Worm (Caenorhabditis elegans): ENCODE results near the gene F08H9.2.

Gene F08H9.2

DNA sequence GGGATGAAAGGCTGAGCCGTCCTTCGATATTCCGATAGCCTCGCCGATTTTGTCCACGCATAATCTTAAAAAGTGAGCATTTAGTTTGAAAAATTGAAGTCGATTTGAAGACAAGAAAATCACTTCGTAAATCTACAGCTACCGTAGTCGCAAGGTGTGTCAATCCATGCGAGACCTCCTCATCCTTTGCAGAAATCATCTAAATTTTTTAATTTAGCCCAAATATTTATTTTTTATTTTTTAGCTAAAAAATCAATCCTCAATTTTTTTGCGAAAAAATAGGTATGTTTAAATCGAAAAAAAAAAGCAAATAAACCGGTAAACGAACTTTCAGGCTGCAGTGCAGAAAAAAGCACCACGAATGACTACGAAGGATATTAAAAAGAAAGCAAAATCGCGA is 42.7 kb upstream of the F08H9.2 start, which contains the start of the genes nxf-2 and set-31:
Gene nxf-2, minus strand, starts transcription at position 101 of the 400 bp plus-strand sequence.
Gene set-31, plus strand, starts transcription at position 169 of the 400 bp plus-strand sequence.
- TF ChIP-seq ama-1 (optimal IDR thresholded peaks at IDR 0.05) (no peak), unc-62 (GFP tag; optimal IDR thresholded peaks at IDR 0.05 in 1 of 2) (peak in 1 of 2 experiments; percentile 19), unc-62 (tag; optimal IDR thresholded peaks at IDR 0.05) (no peak), lsy-2 (tag; optimal IDR thresholded peaks at IDR 0.05) (peak in 1 of 2 experiments; percentile 19), nhr-77 (tag; optimal IDR thresholded peaks at IDR 0.05) (no peak), F44E2.7 (GFP tag; IDR thresholded peaks at IDR 0.05) (no peak), mxl-2 (GFP tag; conservative IDR thresholded peaks at IDR 0.05) (no peak), attf-4 (tag; optimal IDR thresholded peaks at IDR 0.05) (no peak), nhr-28 (tag; optimal IDR thresholded peaks at IDR 0.05) (no peak), ceh-32 (tag; optimal IDR thresholded peaks at IDR 0.05; ENCODE audit: poor library complexity) (no peak), R02D3.7 (tag; optimal IDR thresholded peaks at IDR 0.05) (peak; percentile 39), snpc-4 (tag; optimal IDR thresholded peaks at IDR 0.05) (no peak), lim-7 (GFP tag; IDR thresholded peaks at IDR 0.05) (no peak), saeg-2 (GFP tag; IDR thresholded peaks at IDR 0.05) (no peak), daf-12 (tag; optimal IDR thresholded peaks at IDR 0.05) (no peak), ceh-44 (GFP tag; IDR thresholded peaks at IDR 0.05) (no peak), daf-19 (GFP tag; conservative IDR thresholded peaks at IDR 0.05) (no peak)

DNA sequence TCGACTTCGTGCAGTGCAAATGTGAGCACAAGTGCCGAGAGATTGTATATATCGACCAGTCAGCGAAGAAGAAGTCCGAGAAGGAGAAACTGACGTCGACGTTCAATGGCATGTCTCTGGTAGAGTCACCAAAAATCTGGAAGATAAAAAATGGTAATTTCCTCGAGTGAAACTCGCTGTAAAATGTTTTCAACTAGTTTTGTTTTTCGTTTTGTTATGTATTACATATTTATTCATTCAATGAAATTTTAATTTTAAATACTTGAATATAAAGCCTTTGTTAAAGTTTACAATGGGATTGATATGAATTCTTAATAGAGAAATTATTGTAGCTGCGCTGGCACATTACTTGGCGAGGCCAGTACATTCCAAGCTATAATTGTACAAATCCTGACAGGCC is 40.6 kb upstream of the F08H9.2 start:
- no peak for TF ChIP-seq zip-2 (tag; optimal IDR thresholded peaks at IDR 0.05)
- TF ChIP-seq ceh-20 (GFP tag; IDR thresholded peaks at IDR 0.05), result no peak
- peak; percentile 26; the same call in 1 of the 2 replicates for TF ChIP-seq lin-38 (GFP tag; IDR thresholded peaks at IDR 0.05)
- TF ChIP-seq ZK337.2 (GFP tag; IDR thresholded peaks at IDR 0.05), result no peak

DNA sequence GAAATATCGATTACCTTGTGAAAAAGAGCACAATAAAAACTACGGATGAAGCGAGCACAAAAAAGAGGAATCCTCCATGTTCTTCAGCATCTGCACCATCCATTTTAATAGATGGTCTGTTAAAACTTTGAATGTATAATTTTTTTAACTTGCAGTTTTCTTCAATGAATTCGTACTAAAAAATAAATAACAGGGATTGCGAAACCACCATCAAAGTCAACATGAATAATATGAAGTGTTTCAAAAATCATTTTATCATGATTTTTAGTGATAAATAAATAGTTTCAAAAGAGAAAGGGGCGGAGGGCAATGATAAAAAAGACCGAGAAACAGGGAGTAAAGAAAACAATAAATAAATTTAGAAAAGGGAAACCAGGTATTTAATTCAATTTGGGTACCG is 39.1 kb upstream of the F08H9.2 start, which contains the start of gene dhs-22:
Gene dhs-22, minus strand, starts transcription at position 116 of the 400 bp plus-strand sequence.
- TF ChIP-seq daf-16 (GFP tag; optimal IDR thresholded peaks at IDR 0.05), result no peak
- peak; percentile 81 for TF ChIP-seq daf-16 (tag; optimal IDR thresholded peaks at IDR 0.05)
- no peak for TF ChIP-seq hif-1 (tag; optimal IDR thresholded peaks at IDR 0.05)
- no peak for TF ChIP-seq ceh-62 (tag; optimal IDR thresholded peaks at IDR 0.05)
- no peak for TF ChIP-seq jun-1 (tag; optimal IDR thresholded peaks at IDR 0.05)
- no peak for TF ChIP-seq nhr-48 (tag; optimal IDR thresholded peaks at IDR 0.05)
- TF ChIP-seq snpc-4 (tag; optimal IDR thresholded peaks at IDR 0.05), result no peak
- no peak for TF ChIP-seq ztf-11 (tag; optimal IDR thresholded peaks at IDR 0.05)
- no peak for TF ChIP-seq Y48G9A.11 (GFP tag; IDR thresholded peaks at IDR 0.05)
- no peak for TF ChIP-seq ZK546.5 (tag; optimal IDR thresholded peaks at IDR 0.05)
- TF ChIP-seq dpl-1 (GFP tag; optimal IDR thresholded peaks at IDR 0.05), result no peak
- TF ChIP-seq pha-4 (GFP tag; IDR thresholded peaks at IDR 0.05), result peak; percentile 49; the same call in 1 of the 2 replicates
- no peak for TF ChIP-seq pha-4 (tag; optimal IDR thresholded peaks at IDR 0.05)
- no peak for TF ChIP-seq gei-8 (GFP tag; optimal IDR thresholded peaks at IDR 0.05)
- TF ChIP-seq F26F4.8 (GFP tag; conservative IDR thresholded peaks at IDR 0.05), result no peak
- peak; percentile 36 for TF ChIP-seq mep-1 (tag; optimal IDR thresholded peaks at IDR 0.05)
- no peak for TF ChIP-seq mxl-3 (GFP tag; optimal IDR thresholded peaks at IDR 0.05)
- no peak for TF ChIP-seq F10B5.3 (tag; optimal IDR thresholded peaks at IDR 0.05)
- TF ChIP-seq pqm-1 (tag; optimal IDR thresholded peaks at IDR 0.05), result peak; percentile 24
- TF ChIP-seq mdl-1 (tag; optimal IDR thresholded peaks at IDR 0.05), result no peak
- 0 out of 2 replicates have a peak, but pooled peaks have one; percentile 44 for TF ChIP-seq lin-38 (GFP tag; IDR thresholded peaks at IDR 0.05)
